Fruit fly (Drosophila melanogaster) whole organism, embryonic: Measurements from ENCODE around the gene CG4991.

ENCODE experiments used
- Ada2b ChIP-seq: fragments of 200-800 bp; sonication (Bioruptor generic); IDR thresholded peaks from 2 replicates; pipeline ENCODE4 v1.3.6; 2022; ENCODE audit warnings: missing biosample characterization, missing genetic modification characterization
- BtbVII ChIP-seq: fragments of 200-800 bp; sonication (Bioruptor generic); optimal IDR thresholded peaks from 3 replicates; lab custom pipeline; 2017; ENCODE audit warnings: missing biosample characterization, mild to moderate bottlenecking, missing genetic modification characterization
- Bteb2 ChIP-seq: fragments of 200-800 bp; sonication (Bioruptor generic); optimal IDR thresholded peaks from 2 replicates; lab custom pipeline; 2016; ENCODE audit warnings: missing biosample characterization, missing genetic modification characterization
- C15 ChIP-seq: fragments of 200-800 bp; sonication (Bioruptor generic); IDR thresholded peaks from 3 replicates; pipeline ENCODE4 v1.3.6; 2022; ENCODE audit warnings: missing biosample characterization, missing genetic modification characterization
- CG10274 ChIP-seq: fragments of 200-800 bp; sonication (Bioruptor generic); optimal IDR thresholded peaks from 3 replicates; lab custom pipeline; 2017; ENCODE audit warnings: missing biosample characterization, mild to moderate bottlenecking, missing genetic modification characterization
- CG10543 ChIP-seq: fragments of 200-800 bp; sonication (Bioruptor generic); optimal IDR thresholded peaks from 3 replicates; lab custom pipeline; 2017; ENCODE audit warnings: missing biosample characterization, mild to moderate bottlenecking, missing genetic modification characterization, moderate library complexity
- CG11398 ChIP-seq: fragments of 200-800 bp; sonication (Bioruptor generic); optimal IDR thresholded peaks from 2 replicates; lab custom pipeline; 2016; ENCODE audit warnings: missing biosample characterization, missing genetic modification characterization
- CG14710 ChIP-seq: fragments of 200-800 bp; sonication (Bioruptor generic); optimal IDR thresholded peaks from 3 replicates; lab custom pipeline; 2019; ENCODE audit warnings: missing biosample characterization, mild to moderate bottlenecking, missing genetic modification characterization, moderate library complexity
- CG15601 ChIP-seq: fragments of 200-800 bp; sonication (Bioruptor generic); optimal IDR thresholded peaks from 3 replicates; lab custom pipeline; 2019; ENCODE audit warnings: missing biosample characterization, mild to moderate bottlenecking, missing genetic modification characterization, moderate library complexity
- CG17385 ChIP-seq: fragments of 200-800 bp; sonication (Bioruptor generic); optimal IDR thresholded peaks from 3 replicates; lab custom pipeline; 2018; ENCODE audit warnings: missing biosample characterization, mild to moderate bottlenecking, missing genetic modification characterization
- CG18476 ChIP-seq: fragments of 200-800 bp; sonication (Bioruptor generic); optimal IDR thresholded peaks from 2 replicates; lab custom pipeline; 2016; ENCODE audit warnings: missing biosample characterization, mild to moderate bottlenecking, missing genetic modification characterization
- CG18619 ChIP-seq: fragments of 200-800 bp; sonication (Bioruptor generic); optimal IDR thresholded peaks from 3 replicates; lab custom pipeline; 2017; ENCODE audit warnings: missing biosample characterization, mild to moderate bottlenecking, missing genetic modification characterization
- CG2199 ChIP-seq: fragments of 200-800 bp; sonication (Bioruptor generic); IDR thresholded peaks from 3 replicates; pipeline ENCODE4 v1.3.6; 2022; ENCODE audit warnings: missing biosample characterization, missing genetic modification characterization
- CG2712 ChIP-seq: fragments of 200-800 bp; optimal IDR thresholded peaks from 3 replicates; lab custom pipeline; 2019; ENCODE audit warnings: missing biosample characterization, mild to moderate bottlenecking, missing genetic modification characterization, moderate library complexity
- CG31388 ChIP-seq: fragments of 200-800 bp; sonication (Bioruptor generic); optimal IDR thresholded peaks from 2 replicates; lab custom pipeline; 2016; ENCODE audit warnings: missing biosample characterization, missing genetic modification characterization
- CG32767 ChIP-seq: fragments of 200-800 bp; sonication (Bioruptor generic); IDR thresholded peaks from 2 replicates; pipeline ENCODE4 v1.3.6; 2022; ENCODE audit warnings: missing biosample characterization, missing genetic modification characterization
- CG4328 ChIP-seq: fragments of 200-800 bp; sonication (Bioruptor generic); optimal IDR thresholded peaks from 3 replicates; lab custom pipeline; 2017; ENCODE audit warnings: missing biosample characterization, missing genetic modification reagents, missing genetic modification characterization
- CG4360 ChIP-seq: fragments of 200-800 bp; sonication (Bioruptor generic); IDR thresholded peaks from 2 replicates; pipeline ENCODE4 v1.3.6; 2022; ENCODE audit warnings: missing biosample characterization, missing genetic modification characterization
- CG7372 ChIP-seq: fragments of 200-800 bp; sonication (Bioruptor generic); IDR thresholded peaks from 2 replicates; pipeline ENCODE4 v1.3.6; 2022; ENCODE audit warnings: missing biosample characterization, missing genetic modification characterization
- CG8924 ChIP-seq: fragments of 200-800 bp; optimal IDR thresholded peaks from 3 replicates; lab custom pipeline; 2019; ENCODE audit warnings: missing biosample characterization, mild to moderate bottlenecking, missing genetic modification characterization, moderate library complexity
- CG9817 ChIP-seq: fragments of 200-800 bp; sonication (Bioruptor generic); optimal IDR thresholded peaks from 2 replicates; lab custom pipeline; 2018; ENCODE audit warnings: missing biosample characterization, mild to moderate bottlenecking, missing genetic modification characterization, moderate library complexity
- Drgx ChIP-seq: fragments of 200-800 bp; sonication (Bioruptor generic); IDR thresholded peaks from 2 replicates; pipeline ENCODE4 v1.3.6; 2022; ENCODE audit warnings: missing biosample characterization, missing genetic modification characterization
- Elba2 ChIP-seq: fragments of 200-800 bp; sonication (Bioruptor generic); optimal IDR thresholded peaks from 3 replicates; lab custom pipeline; 2016; ENCODE audit warnings: missing biosample characterization, missing genetic modification characterization
- HLH4C ChIP-seq: fragments of 200-800 bp; sonication (Bioruptor generic); IDR thresholded peaks from 3 replicates; pipeline ENCODE4 v1.3.6; 2022; ENCODE audit warnings: missing biosample characterization, missing genetic modification characterization; ENCODE audit not compliant: partially characterized antibody
- Lhr ChIP-seq: fragments of 200-800 bp; sonication (Bioruptor generic); optimal IDR thresholded peaks from 3 replicates; lab custom pipeline; 2017; ENCODE audit warnings: mild to moderate bottlenecking, missing biosample characterization, missing genetic modification reagents, missing genetic modification characterization
- NC2β ChIP-seq: fragments of 200-800 bp; sonication (Bioruptor generic); optimal IDR thresholded peaks from 2 replicates; lab custom pipeline; 2016; ENCODE audit warnings: missing biosample characterization, missing genetic modification characterization
- NK7.1 ChIP-seq: fragments of 200-800 bp; sonication (Bioruptor generic); optimal IDR thresholded peaks from 3 replicates; lab custom pipeline; 2016; ENCODE audit warnings: missing biosample characterization, missing genetic modification characterization
- NfI ChIP-seq: fragments of 200-800 bp; sonication (Bioruptor generic); optimal IDR thresholded peaks from 3 replicates; lab custom pipeline; 2018; ENCODE audit warnings: missing biosample characterization, mild to moderate bottlenecking, missing genetic modification characterization, moderate library complexity
- Oaz ChIP-seq: fragments of 200-800 bp; sonication (Bioruptor generic); IDR thresholded peaks from 2 replicates; pipeline ENCODE4 v1.3.6; 2022; ENCODE audit warnings: missing biosample characterization, missing genetic modification characterization
- Ptx1 ChIP-seq: fragments of 200-800 bp; sonication (Bioruptor generic); IDR thresholded peaks from 2 replicates; pipeline ENCODE4 v1.3.6; 2022; ENCODE audit warnings: missing biosample characterization, missing genetic modification characterization
- Ravus ChIP-seq: fragments of 200-800 bp; sonication (Bioruptor generic); IDR thresholded peaks from 2 replicates; pipeline ENCODE4 v1.3.6; 2022; ENCODE audit warnings: missing biosample characterization, missing genetic modification characterization
- Stat92E ChIP-seq, 3 experiments: fragments of >200 bp in 2 of 3; fragments of 200-800 bp in 1 of 3; sonication (Bioruptor generic) in 1 of 3; optimal IDR thresholded peaks; 2 replicates each; lab custom pipeline; 2017 to 2019; ENCODE audit warnings: missing biosample characterization in 3 of 3, missing genetic modification characterization in 3 of 3, mild to moderate bottlenecking in 1 of 3, moderate library complexity in 1 of 3
- Xbp1 ChIP-seq: fragments of 200-800 bp; sonication (Bioruptor generic); optimal IDR thresholded peaks from 3 replicates; lab custom pipeline; 2016; ENCODE audit warnings: missing biosample characterization, mild to moderate bottlenecking, missing genetic modification characterization
- dmrt99B ChIP-seq: fragments of 200-800 bp; sonication (Bioruptor generic); optimal IDR thresholded peaks from 2 replicates; lab custom pipeline; 2018; ENCODE audit warnings: missing biosample characterization, mild to moderate bottlenecking, missing genetic modification characterization, moderate library complexity
- en ChIP-seq: fragments of 200-800 bp; sonication (Bioruptor generic); optimal IDR thresholded peaks from 2 replicates; lab custom pipeline; 2016; ENCODE audit warnings: missing biosample characterization, missing genetic modification characterization
- eve ChIP-seq, 2 experiments: fragments of >200 bp; optimal IDR thresholded peaks; 2 replicates each; lab custom pipeline; 2017; ENCODE audit warnings: missing biosample characterization in 2 of 2, missing genetic modification characterization in 2 of 2
- fd3F ChIP-seq: fragments of 200-800 bp; sonication (Bioruptor generic); optimal IDR thresholded peaks from 2 replicates; lab custom pipeline; 2018; ENCODE audit warnings: missing biosample characterization, mild to moderate bottlenecking, missing genetic modification characterization, moderate library complexity
- fd64A ChIP-seq: fragments of 200-800 bp; sonication (Bioruptor generic); optimal IDR thresholded peaks from 3 replicates; lab custom pipeline; 2018; ENCODE audit warnings: missing biosample characterization, mild to moderate bottlenecking, missing genetic modification characterization
- fd96Cb ChIP-seq: fragments of 200-800 bp; sonication (Bioruptor generic); optimal IDR thresholded peaks from 2 replicates; lab custom pipeline; 2018; ENCODE audit warnings: missing biosample characterization, mild to moderate bottlenecking, missing genetic modification characterization, moderate library complexity
- gem ChIP-seq: fragments of 200-800 bp; sonication (Bioruptor generic); optimal IDR thresholded peaks from 2 replicates; lab custom pipeline; 2019; ENCODE audit warnings: missing biosample characterization, mild to moderate bottlenecking, missing genetic modification characterization, moderate library complexity
- grn ChIP-seq: fragments of 200-800 bp; sonication (Bioruptor generic); optimal IDR thresholded peaks from 3 replicates; lab custom pipeline; 2017; ENCODE audit warnings: missing biosample characterization, missing genetic modification characterization
- hbn ChIP-seq: fragments of 200-800 bp; sonication (Bioruptor generic); IDR thresholded peaks from 2 replicates; pipeline ENCODE4 v1.3.6; 2022; ENCODE audit warnings: missing biosample characterization, missing genetic modification characterization; ENCODE audit not compliant: partially characterized antibody
- her ChIP-seq: fragments of 200-800 bp; sonication (Bioruptor generic); optimal IDR thresholded peaks from 2 replicates; lab custom pipeline; 2016; ENCODE audit warnings: missing biosample characterization, missing genetic modification characterization
- inv ChIP-seq: fragments of 200-800 bp; sonication (Bioruptor generic); IDR thresholded peaks from 2 replicates; pipeline ENCODE4 v1.3.6; 2022; ENCODE audit warnings: missing biosample characterization, missing genetic modification characterization; ENCODE audit not compliant: partially characterized antibody
- mirr ChIP-seq: fragments of 200-800 bp; sonication (Bioruptor generic); optimal IDR thresholded peaks from 3 replicates; lab custom pipeline; 2018; ENCODE audit warnings: missing biosample characterization, mild to moderate bottlenecking, missing genetic modification characterization
- nerfin-1 ChIP-seq: fragments of 200-800 bp; sonication (Bioruptor generic); optimal IDR thresholded peaks from 3 replicates; lab custom pipeline; 2019; ENCODE audit warnings: missing biosample characterization, mild to moderate bottlenecking, missing genetic modification characterization, moderate library complexity
- psq ChIP-seq: fragments of 200-800 bp; sonication (Bioruptor generic); optimal IDR thresholded peaks from 2 replicates; lab custom pipeline; 2017; ENCODE audit warnings: missing biosample characterization, missing genetic modification characterization
- pzg ChIP-seq: fragments of 200-800 bp; sonication (Bioruptor generic); optimal IDR thresholded peaks from 3 replicates; lab custom pipeline; 2018; ENCODE audit warnings: missing biosample characterization, mild to moderate bottlenecking, missing genetic modification characterization, moderate library complexity
- sc ChIP-seq, 3 experiments: fragments of >200 bp in 2 of 3; fragments of 200-800 bp in 1 of 3; sonication (Bioruptor generic) in 1 of 3; optimal IDR thresholded peaks; 2 replicates in 2 of 3; 3 replicates in 1 of 3; lab custom pipeline; 2017; ENCODE audit warnings: mild to moderate bottlenecking in 1 of 3, missing biosample characterization in 1 of 3, missing genetic modification characterization in 1 of 3, missing genetic modification reagents in 1 of 3
- tin ChIP-seq: fragments of 200-800 bp; sonication (Bioruptor generic); optimal IDR thresholded peaks from 3 replicates; lab custom pipeline; 2016; ENCODE audit warnings: missing biosample characterization, missing genetic modification characterization

The CG4991 gene

dm6 chrX:17148951-17149449, 57.3 kb downstream of the CG4991 start, which contains the start of gene Chchd2 (continued):
- no peak for TF ChIP-seq NfI
- no peak for TF ChIP-seq nerfin-1 (tag; lab: Kevin White, UChicago)
- no peak for TF ChIP-seq Drgx (GFP tag; lab: Robert Waterston, UW)
- no peak for TF ChIP-seq tin (GFP tag; lab: Kevin White, UChicago)
- TF ChIP-seq CG17385 (GFP tag; lab: Kevin White, UChicago) = no peak
- peak in 1 of 3 experiments; percentile 40 for TF ChIP-seq Stat92E (GFP tag; optimal IDR thresholded peaks at IDR 0.05; lab: Kevin White, UChicago)
- TF ChIP-seq CG9817 (tag; lab: Kevin White, UChicago) = no peak
- TF ChIP-seq Oaz (GFP tag; lab: Robert Waterston, UW) = no peak
- TF ChIP-seq NK7.1 (GFP tag; lab: Kevin White, UChicago) = no peak
- TF ChIP-seq Elba2 (GFP tag; lab: Kevin White, UChicago) = peak; percentile 86
- no peak for TF ChIP-seq CG4328 (GFP tag; lab: Kevin White, UChicago)
- TF ChIP-seq gem (tag; lab: Kevin White, UChicago) = no peak
- TF ChIP-seq CG2712 (tag; lab: Kevin White, UChicago) = no peak
- no peak for TF ChIP-seq eve (GFP tag; optimal IDR thresholded peaks at IDR 0.05; lab: Kevin White, UChicago)
- TF ChIP-seq en = no peak
- no peak for TF ChIP-seq CG14710 (tag; lab: Kevin White, UChicago)
- TF ChIP-seq HLH4C (GFP tag; lab: Robert Waterston, UW) = peak; percentile 7; the same call in 2 of the 3 replicates
- TF ChIP-seq Ada2b = no peak
- no peak for TF ChIP-seq CG7372 (GFP tag; lab: Robert Waterston, UW)
- TF ChIP-seq Xbp1 = no peak
- TF ChIP-seq mirr (GFP tag; lab: Kevin White, UChicago) = peak; percentile 21
- no peak for TF ChIP-seq CG10274
- peak; percentile 15 for TF ChIP-seq CG10543 (GFP tag; lab: Kevin White, UChicago)
- TF ChIP-seq pzg (GFP tag; lab: Kevin White, UChicago) = peak; percentile 44
- TF ChIP-seq Ravus (GFP tag; lab: Robert Waterston, UW) = no peak
- no peak for TF ChIP-seq CG4360
- TF ChIP-seq inv (GFP tag; lab: Robert Waterston, UW) = no peak; the same call in 1 of the 2 replicates
- no peak for TF ChIP-seq NC2β (GFP tag; lab: Kevin White, UChicago)
- no peak for TF ChIP-seq CG2199 (GFP tag; lab: Robert Waterston, UW)
- no peak for TF ChIP-seq CG18476 (GFP tag; lab: Kevin White, UChicago)
- no peak for TF ChIP-seq CG11398
- no peak for TF ChIP-seq fd3F (GFP tag; lab: Kevin White, UChicago)
- TF ChIP-seq her (GFP tag; lab: Kevin White, UChicago) = peak; percentile 13
- no peak for TF ChIP-seq Lhr (GFP tag; lab: Kevin White, UChicago)
- TF ChIP-seq C15 (GFP tag; lab: Robert Waterston, UW) = no peak
- TF ChIP-seq dmrt99B (tag; lab: Kevin White, UChicago) = no peak
- no peak for TF ChIP-seq Ptx1 (GFP tag; lab: Robert Waterston, UW)
- no peak for TF ChIP-seq BtbVII (GFP tag; lab: Kevin White, UChicago)
- no peak for TF ChIP-seq sc (optimal IDR thresholded peaks at IDR 0.05; lab: Kevin White, UChicago)
- TF ChIP-seq sc (GFP tag; optimal IDR thresholded peaks at IDR 0.05; lab: Kevin White, UChicago) = no peak
- TF ChIP-seq CG32767 (GFP tag; lab: Robert Waterston, UW) = no peak
- TF ChIP-seq CG18619 (GFP tag; lab: Kevin White, UChicago) = no peak
- peak; percentile 31 for TF ChIP-seq hbn (GFP tag; lab: Robert Waterston, UW)
- no peak for TF ChIP-seq psq (GFP tag; lab: Kevin White, UChicago)
- no peak for TF ChIP-seq fd96Cb (tag; lab: Kevin White, UChicago)
- TF ChIP-seq grn = no peak
- TF ChIP-seq fd64A = peak; percentile 27
- no peak for TF ChIP-seq CG8924 (tag; lab: Kevin White, UChicago)
- no peak for TF ChIP-seq CG15601 (tag; lab: Kevin White, UChicago)
- TF ChIP-seq CG31388 (GFP tag; lab: Kevin White, UChicago) = no peak
- no peak for TF ChIP-seq Bteb2 (GFP tag; lab: Kevin White, UChicago)
